Worm (Caenorhabditis elegans) whole organism, late embryonic: ENCODE measurements around the gene kat-1.

Experiments used
- F13H6.1 ChIP-seq: sonication (generic microtip); optimal IDR thresholded peaks from 2 replicates; lab custom pipeline; 2016; ENCODE audit warnings: missing genetic modification characterization, missing compliant biosample characterization
- T23F11.4 ChIP-seq: fragments of 200-800 bp; sonication (Bioruptor generic); optimal IDR thresholded peaks from 2 replicates; lab custom pipeline; 2018; ENCODE audit warnings: mild to moderate bottlenecking, missing genetic modification characterization, missing compliant biosample characterization
- Y22D7AL.16 ChIP-seq: sonication (generic microtip); optimal IDR thresholded peaks from 2 replicates; lab custom pipeline; 2016; ENCODE audit warnings: missing genetic modification characterization, missing compliant biosample characterization
- ahr-1 ChIP-seq: sonication (generic microtip); optimal IDR thresholded peaks from 2 replicates; lab custom pipeline; 2016; ENCODE audit warnings: missing genetic modification characterization, missing compliant biosample characterization
- ama-1 ChIP-seq: fragments of 150-350 bp; optimal IDR thresholded peaks from 2 replicates; lab custom pipeline; 2014
- ceh-14 ChIP-seq: sonication (generic microtip); optimal IDR thresholded peaks from 2 replicates; lab custom pipeline; 2016; ENCODE audit warnings: missing genotype, missing genetic modification characterization, missing compliant biosample characterization
- ceh-19 ChIP-seq: fragments of 200-800 bp; sonication (Bioruptor generic); optimal IDR thresholded peaks from 2 replicates; lab custom pipeline; 2018; ENCODE audit warnings: mild to moderate bottlenecking, missing genetic modification characterization, missing compliant biosample characterization
- ceh-2 ChIP-seq: sonication (generic microtip); optimal IDR thresholded peaks from 2 replicates; lab custom pipeline; 2016; ENCODE audit warnings: missing genotype, missing genetic modification characterization, missing compliant biosample characterization
- ceh-22 ChIP-seq: sonication (generic microtip); optimal IDR thresholded peaks from 2 replicates; lab custom pipeline; 2017; ENCODE audit warnings: missing biosample characterization, missing genetic modification characterization
- ceh-30 ChIP-seq: fragments of 150-350 bp; optimal IDR thresholded peaks from 2 replicates; lab custom pipeline; 2014; ENCODE audit warnings: missing biosample characterization, missing genetic modification characterization
- ceh-31 ChIP-seq: sonication (generic microtip); optimal IDR thresholded peaks from 2 replicates; lab custom pipeline; 2016; ENCODE audit warnings: missing genetic modification characterization, missing compliant biosample characterization
- ceh-48 ChIP-seq: sonication (generic microtip); optimal IDR thresholded peaks from 2 replicates; lab custom pipeline; 2016; ENCODE audit warnings: missing genetic modification characterization, inconsistent platforms, missing compliant biosample characterization
- dmd-4 ChIP-seq: sonication (generic microtip); optimal IDR thresholded peaks from 2 replicates; lab custom pipeline; 2016; ENCODE audit warnings: borderline replicate concordance, missing genetic modification characterization, missing compliant biosample characterization
- dve-1 ChIP-seq: sonication (generic microtip); optimal IDR thresholded peaks from 2 replicates; lab custom pipeline; 2017; ENCODE audit warnings: antibody characterized with exemption, mild to moderate bottlenecking, missing genetic modification characterization, missing compliant biosample characterization
- elt-2 ChIP-seq: sonication (generic microtip); optimal IDR thresholded peaks from 2 replicates; lab custom pipeline; 2016; ENCODE audit warnings: missing genetic modification reagents, missing genetic modification characterization, missing compliant biosample characterization
- fkh-10 ChIP-seq: fragments of 150-350 bp; optimal IDR thresholded peaks from 2 replicates; lab custom pipeline; 2014; ENCODE audit warnings: missing biosample characterization, missing genetic modification reagents, missing genetic modification characterization
- gmeb-2 ChIP-seq: sonication (generic microtip); optimal IDR thresholded peaks from 2 replicates; lab custom pipeline; 2016; ENCODE audit warnings: missing genetic modification characterization, inconsistent platforms, missing compliant biosample characterization
- hlh-13 ChIP-seq: fragments of 200-800 bp; sonication (Bioruptor generic); optimal IDR thresholded peaks from 2 replicates; lab custom pipeline; 2018; ENCODE audit warnings: mild to moderate bottlenecking, missing genetic modification characterization, missing compliant biosample characterization
- hlh-15 ChIP-seq: sonication (generic microtip); optimal IDR thresholded peaks from 2 replicates; lab custom pipeline; 2016; ENCODE audit warnings: missing genetic modification characterization, missing compliant biosample characterization
- hlh-30 ChIP-seq: sonication (generic microtip); optimal IDR thresholded peaks from 2 replicates; lab custom pipeline; 2017; ENCODE audit warnings: antibody characterized with exemption, missing genetic modification characterization, missing compliant biosample characterization; ENCODE audit not compliant: insufficient read depth
- hlh-6 ChIP-seq: sonication (generic microtip); optimal IDR thresholded peaks from 2 replicates; lab custom pipeline; 2016; ENCODE audit warnings: missing genotype, missing genetic modification characterization, missing compliant biosample characterization
- hlh-8 ChIP-seq: sonication (generic microtip); optimal IDR thresholded peaks from 2 replicates; lab custom pipeline; 2016; ENCODE audit warnings: missing genotype, missing genetic modification characterization, missing compliant biosample characterization
- lim-6 ChIP-seq: sonication (generic microtip); optimal IDR thresholded peaks from 2 replicates; lab custom pipeline; 2016; ENCODE audit warnings: missing genetic modification characterization, missing compliant biosample characterization
- mec-3 ChIP-seq: sonication (generic microtip); optimal IDR thresholded peaks from 2 replicates; lab custom pipeline; 2016; ENCODE audit warnings: borderline replicate concordance, missing genetic modification characterization, missing compliant biosample characterization
- nfya-1 ChIP-seq: sonication (generic microtip); optimal IDR thresholded peaks from 2 replicates; lab custom pipeline; 2017; ENCODE audit warnings: missing genetic modification characterization, mild to moderate bottlenecking, missing compliant biosample characterization, antibody characterized with exemption, moderate library complexity
- nhr-11 ChIP-seq: fragments of 150-350 bp; optimal IDR thresholded peaks from 2 replicates; lab custom pipeline; 2014; ENCODE audit warnings: missing biosample characterization, missing genetic modification characterization
- nhr-232 ChIP-seq: sonication (generic microtip); optimal IDR thresholded peaks from 2 replicates; lab custom pipeline; 2016; ENCODE audit warnings: missing genetic modification characterization, missing compliant biosample characterization
- npax-4 ChIP-seq: sonication (generic microtip); optimal IDR thresholded peaks from 2 replicates; lab custom pipeline; 2016; ENCODE audit warnings: missing genetic modification characterization, missing compliant biosample characterization
- pat-9 ChIP-seq: fragments of 200-800 bp; sonication (Bioruptor generic); optimal IDR thresholded peaks from 2 replicates; lab custom pipeline; 2018; ENCODE audit warnings: mild to moderate bottlenecking, missing genetic modification characterization, moderate library complexity, missing compliant biosample characterization
- pax-1 ChIP-seq: fragments of 150-350 bp; optimal IDR thresholded peaks from 2 replicates; lab custom pipeline; 2014; ENCODE audit warnings: missing biosample characterization, missing genetic modification characterization
- pha-4 ChIP-seq: fragments of 150-350 bp; optimal IDR thresholded peaks from 2 replicates; lab custom pipeline; 2018; ENCODE audit warnings: missing biosample characterization, missing genetic modification reagents, missing genetic modification characterization
- pqm-1 ChIP-seq: sonication (generic microtip); optimal IDR thresholded peaks from 2 replicates; lab custom pipeline; 2016; ENCODE audit warnings: missing genetic modification characterization, missing compliant biosample characterization
- pros-1 ChIP-seq: fragments of 150-350 bp; optimal IDR thresholded peaks from 2 replicates; lab custom pipeline; 2014; ENCODE audit warnings: missing biosample characterization, missing genetic modification reagents, missing genetic modification characterization
- ref-2 ChIP-seq: sonication (generic microtip); optimal IDR thresholded peaks from 2 replicates; lab custom pipeline; 2016; ENCODE audit warnings: missing genetic modification characterization, missing compliant biosample characterization
- rnt-1 ChIP-seq: sonication (generic microtip); optimal IDR thresholded peaks from 2 replicates; lab custom pipeline; 2016; ENCODE audit warnings: missing genetic modification characterization, missing compliant biosample characterization
- sdc-2 ChIP-seq: sonication (generic microtip); optimal IDR thresholded peaks from 2 replicates; lab custom pipeline; 2016; ENCODE audit warnings: missing genotype, missing genetic modification characterization, missing compliant biosample characterization
- sox-4 ChIP-seq: sonication (generic microtip); optimal IDR thresholded peaks from 2 replicates; lab custom pipeline; 2017; ENCODE audit warnings: mild to moderate bottlenecking, missing genetic modification characterization, inconsistent platforms, missing compliant biosample characterization
- syd-9 ChIP-seq: sonication (generic microtip); optimal IDR thresholded peaks from 2 replicates; lab custom pipeline; 2016; ENCODE audit warnings: mild to moderate bottlenecking, missing genetic modification characterization, moderate library complexity, missing compliant biosample characterization
- tbx-7 ChIP-seq: sonication (generic microtip); optimal IDR thresholded peaks from 2 replicates; lab custom pipeline; 2016; ENCODE audit warnings: missing genotype, missing genetic modification characterization, missing compliant biosample characterization
- unc-42 ChIP-seq: sonication (generic microtip); optimal IDR thresholded peaks from 2 replicates; lab custom pipeline; 2016; ENCODE audit warnings: missing genotype, missing genetic modification characterization, missing compliant biosample characterization
- unc-55 ChIP-seq: sonication (generic microtip); optimal IDR thresholded peaks from 2 replicates; lab custom pipeline; 2017; ENCODE audit warnings: missing biosample characterization, missing genetic modification reagents, missing genetic modification characterization

The kat-1 gene

ce11 chrII:7111657-7112049, 38.0 kb downstream of the kat-1 start, which contains the start of gene F10E7.5:
Gene F10E7.5, plus strand, starts transcription at chrII:7111978.
- peak; percentile 45 for TF ChIP-seq nfya-1
- TF ChIP-seq hlh-6 (tag; lab: Kevin White, UChicago) = no peak
- peak; percentile 77 for TF ChIP-seq unc-42 (tag; lab: Kevin White, UChicago)
- TF ChIP-seq nhr-232 (tag; lab: Kevin White, UChicago) = no peak
- TF ChIP-seq unc-55 (GFP tag; lab: Kevin White, UChicago) = peak; percentile 43
- peak; percentile 21 for TF ChIP-seq ceh-30
- TF ChIP-seq, all 69 proteins: peak for 4

ce11 chrII:7112780-7113179, 39.2 kb downstream of the kat-1 start, which contains the start of gene F10E7.6:
Gene F10E7.6, plus strand, starts transcription at chrII:7113080.
- TF ChIP-seq npax-4 (tag; lab: Kevin White, UChicago) = no peak
- no peak for TF ChIP-seq hlh-30 (tag; lab: Kevin White, UChicago)
- TF ChIP-seq ceh-19 (GFP tag; lab: Kevin White, UChicago) = no peak
- TF ChIP-seq ceh-31 (tag; lab: Kevin White, UChicago) = no peak
- no peak for TF ChIP-seq sdc-2 (tag; lab: Kevin White, UChicago)
- TF ChIP-seq ref-2 (tag; lab: Kevin White, UChicago) = no peak
- TF ChIP-seq pha-4 = no peak
- TF ChIP-seq hlh-13 (GFP tag; lab: Kevin White, UChicago) = no peak

ce11 chrII:7115638-7116037, 42.0 kb downstream of the kat-1 start, which contains the start of gene cutl-5:
Gene cutl-5, minus strand, starts transcription at chrII:7115906.
- TF ChIP-seq pat-9 (tag; lab: Kevin White, UChicago) = no peak
- no peak for TF ChIP-seq pax-1 (tag; lab: Kevin White, UChicago)
- TF ChIP-seq fkh-10 (GFP tag; lab: Kevin White, UChicago) = no peak

- no peak for TF ChIP-seq hlh-30 (tag; lab: Kevin White, UChicago)
- TF ChIP-seq unc-55 (GFP tag; lab: Kevin White, UChicago) = peak; percentile 54
Observed at ce11 chrII:7116350-7116749, 42.7 kb downstream of the kat-1 start, which contains the start of gene spon-1. Gene spon-1, plus strand, starts transcription at chrII:7116557.

ce11 chrII:7119525-7119924, 45.9 kb downstream of the kat-1 start:
- TF ChIP-seq lim-6 (tag; lab: Kevin White, UChicago) = no peak
- no peak for TF ChIP-seq ama-1 (lab: Kevin White, UChicago)
- TF ChIP-seq hlh-8 = no peak
- TF ChIP-seq gmeb-2 = no peak
- TF ChIP-seq pros-1 = no peak
- no peak for TF ChIP-seq T23F11.4 (GFP tag; lab: Kevin White, UChicago)
- no peak for TF ChIP-seq elt-2 (tag; lab: Kevin White, UChicago)
- no peak for TF ChIP-seq dve-1 (tag; lab: Kevin White, UChicago)
- TF ChIP-seq ceh-2 (tag; lab: Kevin White, UChicago) = no peak
- TF ChIP-seq syd-9 (tag; lab: Kevin White, UChicago) = no peak
- TF ChIP-seq sdc-2 (tag; lab: Kevin White, UChicago) = no peak
- no peak for TF ChIP-seq ref-2 (tag; lab: Kevin White, UChicago)
- no peak for TF ChIP-seq hlh-13 (GFP tag; lab: Kevin White, UChicago)
- no peak for TF ChIP-seq ceh-14 (tag; lab: Kevin White, UChicago)
- TF ChIP-seq mec-3 (tag; lab: Kevin White, UChicago) = no peak
- TF ChIP-seq pat-9 (tag; lab: Kevin White, UChicago) = no peak
- TF ChIP-seq unc-42 (tag; lab: Kevin White, UChicago) = no peak

- TF ChIP-seq F13H6.1 (tag; lab: Kevin White, UChicago) = no peak
- TF ChIP-seq pqm-1 = no peak
- no peak for TF ChIP-seq ceh-19 (GFP tag; lab: Kevin White, UChicago)
- no peak for TF ChIP-seq nhr-11 (tag; lab: Kevin White, UChicago)
- TF ChIP-seq tbx-7 = no peak
- TF ChIP-seq hlh-15 = no peak
- TF ChIP-seq ceh-22 (tag; lab: Kevin White, UChicago) = no peak
- no peak for TF ChIP-seq rnt-1 (tag; lab: Kevin White, UChicago)
- no peak for TF ChIP-seq ceh-48 (tag; lab: Kevin White, UChicago)
- TF ChIP-seq elt-2 (tag; lab: Kevin White, UChicago) = no peak
- TF ChIP-seq dmd-4 (tag; lab: Kevin White, UChicago) = no peak
- TF ChIP-seq Y22D7AL.16 (tag; lab: Kevin White, UChicago) = no peak
- no peak for TF ChIP-seq hlh-30 (tag; lab: Kevin White, UChicago)
- no peak for TF ChIP-seq pha-4
- no peak for TF ChIP-seq ahr-1 (tag; lab: Kevin White, UChicago)
- no peak for TF ChIP-seq sox-4 (tag; lab: Kevin White, UChicago)
- TF ChIP-seq ceh-30 = no peak
- TF ChIP-seq lim-6 (tag; lab: Kevin White, UChicago) = no peak
- no peak for TF ChIP-seq hlh-13 (GFP tag; lab: Kevin White, UChicago)
- no peak for TF ChIP-seq sdc-2 (tag; lab: Kevin White, UChicago)
- TF ChIP-seq, all 69 proteins: peak for 0
Observed at ce11 chrII:7121762-7122292, 48.2 kb downstream of the kat-1 start, which contains the start of gene F10E7.2. Gene F10E7.2, plus strand, starts transcription at chrII:7122242.
